Fruit fly (Drosophila melanogaster) whole organism, embryonic: ENCODE measurements around the gene CG11723.

Source experiments
- Abd-B ChIP-seq: fragments of 200-800 bp; sonication (Bioruptor generic); optimal IDR thresholded peaks from 2 replicates; lab custom pipeline; 2018; ENCODE audit warnings: missing biosample characterization, mild to moderate bottlenecking, missing genetic modification characterization, moderate library complexity
- BtbVII ChIP-seq: fragments of 200-800 bp; sonication (Bioruptor generic); optimal IDR thresholded peaks from 3 replicates; lab custom pipeline; 2017; ENCODE audit warnings: missing biosample characterization, mild to moderate bottlenecking, missing genetic modification characterization
- CG10462 ChIP-seq: fragments of 200-800 bp; sonication (Bioruptor generic); optimal IDR thresholded peaks from 2 replicates; lab custom pipeline; 2016; ENCODE audit warnings: missing biosample characterization, missing genetic modification characterization
- CG11560 ChIP-seq: fragments of 200-800 bp; sonication (Bioruptor generic); IDR thresholded peaks from 3 replicates; pipeline ENCODE4 v1.3.6; 2022; ENCODE audit warnings: missing biosample characterization, missing genetic modification characterization
- CG17802 ChIP-seq: fragments of 200-800 bp; sonication (Bioruptor generic); optimal IDR thresholded peaks from 2 replicates; lab custom pipeline; 2018; ENCODE audit warnings: missing biosample characterization, mild to moderate bottlenecking, missing genetic modification characterization, moderate library complexity
- CG17829 ChIP-seq: fragments of 200-800 bp; optimal IDR thresholded peaks from 2 replicates; lab custom pipeline; 2019; ENCODE audit warnings: missing biosample characterization, mild to moderate bottlenecking, missing genetic modification characterization, moderate library complexity
- CG3726 ChIP-seq: fragments of 200-800 bp; sonication (Bioruptor generic); IDR thresholded peaks from 3 replicates; pipeline ENCODE4, ENCODE4 v1.3.6; 2022; ENCODE audit warnings: missing biosample characterization, missing genetic modification characterization
- CG4328 ChIP-seq: fragments of 200-800 bp; sonication (Bioruptor generic); optimal IDR thresholded peaks from 3 replicates; lab custom pipeline; 2017; ENCODE audit warnings: missing biosample characterization, missing genetic modification reagents, missing genetic modification characterization
- CG4424 ChIP-seq: fragments of 200-800 bp; sonication (Bioruptor generic); optimal IDR thresholded peaks from 3 replicates; lab custom pipeline; 2016; ENCODE audit warnings: missing biosample characterization, missing genetic modification characterization
- CG5180 ChIP-seq: fragments of 200-800 bp; sonication (Bioruptor generic); optimal IDR thresholded peaks from 3 replicates; lab custom pipeline; 2017; ENCODE audit warnings: missing biosample characterization, missing genetic modification characterization, mild to moderate bottlenecking, moderate library complexity, missing genetic modification reagents
- CG6272 ChIP-seq: fragments of 200-800 bp; sonication (Bioruptor generic); IDR thresholded peaks from 2 replicates; pipeline ENCODE4 v1.3.6; 2022; ENCODE audit warnings: missing biosample characterization, missing genetic modification characterization
- CG6654 ChIP-seq: fragments of 200-800 bp; sonication (Bioruptor generic); optimal IDR thresholded peaks from 2 replicates; lab custom pipeline; 2017; ENCODE audit warnings: missing biosample characterization, mild to moderate bottlenecking, missing genetic modification characterization
- CG8478 ChIP-seq: fragments of >200 bp; optimal IDR thresholded peaks from 2 replicates; lab custom pipeline; 2018
- CG8924 ChIP-seq: fragments of 200-800 bp; optimal IDR thresholded peaks from 3 replicates; lab custom pipeline; 2019; ENCODE audit warnings: missing biosample characterization, mild to moderate bottlenecking, missing genetic modification characterization, moderate library complexity
- CG9876 ChIP-seq: fragments of 200-800 bp; sonication (Bioruptor generic); optimal IDR thresholded peaks from 2 replicates; lab custom pipeline; 2016; ENCODE audit warnings: missing biosample characterization, missing genetic modification characterization
- CoRest ChIP-seq: fragments of 200-800 bp; sonication (Bioruptor generic); optimal IDR thresholded peaks from 3 replicates; lab custom pipeline; 2018; ENCODE audit warnings: missing biosample characterization, mild to moderate bottlenecking, missing genetic modification characterization, moderate library complexity
- D19A ChIP-seq: fragments of 200-800 bp; optimal IDR thresholded peaks from 3 replicates; lab custom pipeline; 2019; ENCODE audit warnings: missing biosample characterization, mild to moderate bottlenecking, missing genetic modification characterization, moderate library complexity
- Dek ChIP-seq: fragments of 200-800 bp; sonication (Bioruptor generic); optimal IDR thresholded peaks from 3 replicates; lab custom pipeline; 2019; ENCODE audit warnings: missing biosample characterization, mild to moderate bottlenecking, missing genetic modification characterization, moderate library complexity
- ERR ChIP-seq: fragments of 200-800 bp; sonication (Bioruptor generic); optimal IDR thresholded peaks from 2 replicates; lab custom pipeline; 2016; ENCODE audit warnings: missing biosample characterization, missing genetic modification characterization
- Hand ChIP-seq: fragments of 200-800 bp; sonication (Bioruptor generic); optimal IDR thresholded peaks from 2 replicates; lab custom pipeline; 2017; ENCODE audit warnings: mild to moderate bottlenecking, missing biosample characterization, missing genetic modification reagents, missing genetic modification characterization
- Hey ChIP-seq: fragments of 200-800 bp; sonication (Bioruptor generic); optimal IDR thresholded peaks from 3 replicates; lab custom pipeline; 2018; ENCODE audit warnings: missing biosample characterization, mild to moderate bottlenecking, missing genetic modification characterization
- HmgD ChIP-seq: fragments of 200-800 bp; sonication (Bioruptor generic); optimal IDR thresholded peaks from 3 replicates; lab custom pipeline; 2016; ENCODE audit warnings: missing biosample characterization, missing genetic modification characterization
- Meics ChIP-seq: fragments of 200-800 bp; sonication (Bioruptor generic); optimal IDR thresholded peaks from 2 replicates; lab custom pipeline; 2017; ENCODE audit warnings: missing biosample characterization, mild to moderate bottlenecking, missing genetic modification characterization
- NC2β ChIP-seq: fragments of 200-800 bp; sonication (Bioruptor generic); optimal IDR thresholded peaks from 2 replicates; lab custom pipeline; 2016; ENCODE audit warnings: missing biosample characterization, missing genetic modification characterization
- NK7.1 ChIP-seq: fragments of 200-800 bp; sonication (Bioruptor generic); optimal IDR thresholded peaks from 3 replicates; lab custom pipeline; 2016; ENCODE audit warnings: missing biosample characterization, missing genetic modification characterization
- Sry-δ ChIP-seq: fragments of 200-800 bp; sonication (Bioruptor generic); optimal IDR thresholded peaks from 2 replicates; lab custom pipeline; 2016; ENCODE audit warnings: missing biosample characterization, missing genetic modification characterization
- Taf1 ChIP-seq: fragments of 200-800 bp; sonication (Bioruptor generic); IDR thresholded peaks from 2 replicates; pipeline ENCODE4 v1.3.6; 2022; ENCODE audit warnings: missing biosample characterization, missing genetic modification characterization
- ase ChIP-seq: fragments of 200-800 bp; sonication (Bioruptor generic); IDR thresholded peaks from 3 replicates; pipeline ENCODE4 v1.3.6; 2022; ENCODE audit warnings: missing biosample characterization, missing genetic modification characterization
- az2 ChIP-seq: fragments of 200-800 bp; sonication (Bioruptor generic); optimal IDR thresholded peaks from 3 replicates; lab custom pipeline; 2016; ENCODE audit warnings: missing biosample characterization, missing genetic modification characterization
- btn ChIP-seq: fragments of 200-800 bp; sonication (Bioruptor generic); optimal IDR thresholded peaks from 2 replicates; lab custom pipeline; 2016; ENCODE audit warnings: missing biosample characterization, missing genetic modification characterization
- crol ChIP-seq: fragments of 200-800 bp; sonication (Bioruptor generic); IDR thresholded peaks from 2 replicates; pipeline ENCODE4 v1.3.6; 2022; ENCODE audit warnings: missing biosample characterization, missing genetic modification characterization
- cwo ChIP-seq: fragments of 200-800 bp; sonication (Bioruptor generic); optimal IDR thresholded peaks from 3 replicates; lab custom pipeline; 2017; ENCODE audit warnings: missing biosample characterization, missing genetic modification characterization, mild to moderate bottlenecking, moderate library complexity, missing genetic modification reagents
- da ChIP-seq: fragments of 200-800 bp; sonication (Bioruptor generic); optimal IDR thresholded peaks from 2 replicates; lab custom pipeline; 2016; ENCODE audit warnings: missing biosample characterization, missing genetic modification characterization
- emc ChIP-seq: fragments of 200-800 bp; sonication (Bioruptor generic); optimal IDR thresholded peaks from 2 replicates; lab custom pipeline; 2016; ENCODE audit warnings: missing biosample characterization, missing genetic modification characterization
- eyg ChIP-seq: fragments of 200-800 bp; sonication (Bioruptor generic); optimal IDR thresholded peaks from 3 replicates; lab custom pipeline; 2016; ENCODE audit warnings: missing biosample characterization, missing genetic modification characterization
- her ChIP-seq: fragments of 200-800 bp; sonication (Bioruptor generic); optimal IDR thresholded peaks from 2 replicates; lab custom pipeline; 2016; ENCODE audit warnings: missing biosample characterization, missing genetic modification characterization
- jing ChIP-seq: fragments of 200-800 bp; sonication (Bioruptor generic); optimal IDR thresholded peaks from 2 replicates; lab custom pipeline; 2018; ENCODE audit warnings: missing biosample characterization, mild to moderate bottlenecking, missing genetic modification characterization
- kay ChIP-seq: fragments of 200-800 bp; sonication (Bioruptor generic); optimal IDR thresholded peaks from 2 replicates; lab custom pipeline; 2016; ENCODE audit warnings: missing biosample characterization, missing genetic modification characterization
- onecut ChIP-seq: fragments of 200-800 bp; sonication (Bioruptor generic); IDR thresholded peaks from 2 replicates; pipeline ENCODE4 v1.3.6; 2022; ENCODE audit warnings: missing biosample characterization, missing genetic modification characterization
- pita ChIP-seq: fragments of 200-800 bp; sonication (Bioruptor generic); optimal IDR thresholded peaks from 2 replicates; lab custom pipeline; 2017; ENCODE audit warnings: missing biosample characterization, mild to moderate bottlenecking, missing genetic modification characterization
- ranshi ChIP-seq: fragments of 200-800 bp; sonication (Bioruptor generic); IDR thresholded peaks from 2 replicates; pipeline ENCODE4 v1.3.6; 2022; ENCODE audit warnings: missing biosample characterization, missing genetic modification characterization
- tgo ChIP-seq: fragments of 200-800 bp; sonication (Bioruptor generic); IDR thresholded peaks from 3 replicates; pipeline ENCODE4 v1.3.6; 2022; ENCODE audit warnings: missing biosample characterization, missing genetic modification characterization
- unpg ChIP-seq: fragments of 200-800 bp; sonication (Bioruptor generic); optimal IDR thresholded peaks from 3 replicates; lab custom pipeline; 2018; ENCODE audit warnings: missing biosample characterization, mild to moderate bottlenecking, missing genetic modification characterization, moderate library complexity

The CG11723 gene

dm6 chr2L:2179366-2179765, 32.3 kb upstream of the CG11723 start (continued):
- TF ChIP-seq CG6272 (GFP tag; lab: Robert Waterston, UW) (peak; percentile 72), da (no peak), Meics (GFP tag; lab: Kevin White, UChicago) (peak; percentile 80), kay (GFP tag; lab: Kevin White, UChicago) (peak; percentile 8), D19A (tag; lab: Kevin White, UChicago) (peak; percentile 48), Abd-B (GFP tag; lab: Kevin White, UChicago) (peak; percentile 66), CoRest (tag; lab: Kevin White, UChicago) (peak; percentile 84), tgo (GFP tag; lab: Robert Waterston, UW) (peak; percentile 74), CG3726 (GFP tag; lab: Robert Waterston, UW) (no peak), pita (no peak), Hand (GFP tag; lab: Kevin White, UChicago) (peak; percentile 60), CG9876 (peak; percentile 27), CG4328 (GFP tag; lab: Kevin White, UChicago) (peak; percentile 23), CG6654 (GFP tag; lab: Kevin White, UChicago) (peak; percentile 12), CG8924 (tag; lab: Kevin White, UChicago) (peak; percentile 73), CG17829 (tag; lab: Kevin White, UChicago) (peak; percentile 53), btn (peak; percentile 56), CG4424 (GFP tag; lab: Kevin White, UChicago) (peak; percentile 47), jing (GFP tag; lab: Kevin White, UChicago) (peak; percentile 63), ranshi (GFP tag; lab: Robert Waterston, UW) (peak; percentile 58; the same call in 1 of the 2 replicates), crol (no peak), Sry-δ (peak; percentile 36), Hey (tag; lab: Kevin White, UChicago) (peak; percentile 85), NC2β (GFP tag; lab: Kevin White, UChicago) (no peak), eyg (GFP tag; lab: Kevin White, UChicago) (peak; percentile 57), ase (GFP tag; lab: Robert Waterston, UW) (peak; percentile 71; the same call in 2 of the 3 replicates), onecut (peak; percentile 30; the same call in 1 of the 2 replicates), ERR (peak; percentile 68), CG17802 (tag; lab: Kevin White, UChicago) (no peak), CG5180 (peak; percentile 38), az2 (GFP tag; lab: Kevin White, UChicago) (peak; percentile 59), NK7.1 (peak; percentile 35), emc (GFP tag; lab: Kevin White, UChicago) (peak; percentile 67), CG10462 (GFP tag; lab: Kevin White, UChicago) (peak; percentile 2), cwo (GFP tag; lab: Kevin White, UChicago) (peak; percentile 74), BtbVII (GFP tag; lab: Kevin White, UChicago) (peak; percentile 63), CG11560 (tag; lab: Robert Waterston, UW) (peak; percentile 57; the same call in 1 of the 3 replicates), Dek (tag; lab: Kevin White, UChicago) (peak; percentile 63), her (GFP tag; lab: Kevin White, UChicago) (peak; percentile 80), CG8478 (lab: Kevin White, UChicago) (no peak), Taf1 (GFP tag; lab: Robert Waterston, UW) (peak; percentile 33; the same call in 1 of the 2 replicates), unpg (GFP tag; lab: Kevin White, UChicago) (peak; percentile 76), HmgD (GFP tag; lab: Kevin White, UChicago) (peak; percentile 39)
